Fruit fly (Drosophila melanogaster) whole organism, embryonic: ENCODE data around the gene Lgr1.

ENCODE experiments used
- Antp ChIP-seq: fragments of 200-800 bp; sonication (Bioruptor generic); optimal IDR thresholded peaks from 3 replicates; lab custom pipeline; 2016; ENCODE audit warnings: missing biosample characterization, missing genetic modification characterization
- Awh ChIP-seq: fragments of 200-800 bp; sonication (Bioruptor generic); IDR thresholded peaks from 2 replicates; pipeline ENCODE4, ENCODE4 v1.3.6; 2022; ENCODE audit warnings: missing biosample characterization, missing genetic modification characterization
- Bdp1 ChIP-seq: fragments of 200-800 bp; sonication (Bioruptor generic); optimal IDR thresholded peaks from 3 replicates; lab custom pipeline; 2016; ENCODE audit warnings: missing biosample characterization, missing genetic modification characterization
- BtbVII ChIP-seq: fragments of 200-800 bp; sonication (Bioruptor generic); optimal IDR thresholded peaks from 3 replicates; lab custom pipeline; 2017; ENCODE audit warnings: missing biosample characterization, mild to moderate bottlenecking, missing genetic modification characterization
- CG1024 ChIP-seq: fragments of 200-800 bp; sonication (Bioruptor generic); IDR thresholded peaks from 2 replicates; pipeline ENCODE4 v1.3.6; 2022; ENCODE audit warnings: missing biosample characterization, missing genetic modification characterization
- CG10462 ChIP-seq: fragments of 200-800 bp; sonication (Bioruptor generic); optimal IDR thresholded peaks from 2 replicates; lab custom pipeline; 2016; ENCODE audit warnings: missing biosample characterization, missing genetic modification characterization
- CG11696 ChIP-seq: fragments of 200-800 bp; sonication (Bioruptor generic); IDR thresholded peaks from 2 replicates; pipeline ENCODE4 v1.3.6; 2022; ENCODE audit warnings: missing biosample characterization, missing genetic modification characterization
- CG12104 ChIP-seq: fragments of 200-800 bp; sonication (Bioruptor generic); optimal IDR thresholded peaks from 3 replicates; lab custom pipeline; 2016; ENCODE audit warnings: missing biosample characterization, missing genetic modification characterization
- CG12769 ChIP-seq: fragments of 200-800 bp; sonication (Bioruptor generic); optimal IDR thresholded peaks from 2 replicates; lab custom pipeline; 2019; ENCODE audit warnings: missing biosample characterization, mild to moderate bottlenecking, missing genetic modification characterization, moderate library complexity
- CG12942 ChIP-seq: fragments of 200-800 bp; sonication (Bioruptor generic); optimal IDR thresholded peaks from 3 replicates; lab custom pipeline; 2016; ENCODE audit warnings: missing biosample characterization, missing genetic modification characterization
- CG13775 ChIP-seq: fragments of 200-800 bp; sonication (Bioruptor generic); optimal IDR thresholded peaks from 3 replicates; lab custom pipeline; 2017; ENCODE audit warnings: missing biosample characterization, mild to moderate bottlenecking, missing genetic modification characterization
- CG15073 ChIP-seq: fragments of 200-800 bp; sonication (Bioruptor generic); optimal IDR thresholded peaks from 2 replicates; lab custom pipeline; 2016; ENCODE audit warnings: missing biosample characterization, missing genetic modification characterization
- CG16779 ChIP-seq: fragments of 200-800 bp; sonication (Bioruptor generic); IDR thresholded peaks from 2 replicates; pipeline ENCODE4 v1.3.6; 2022; ENCODE audit warnings: missing biosample characterization, missing genetic modification characterization
- CG16813 ChIP-seq: fragments of 200-800 bp; sonication (Bioruptor generic); IDR thresholded peaks from 3 replicates; pipeline ENCODE4 v1.3.6; 2022; ENCODE audit warnings: missing biosample characterization, missing genetic modification characterization; ENCODE audit not compliant: partially characterized antibody
- CG16863 ChIP-seq: fragments of 200-800 bp; sonication (Bioruptor generic); optimal IDR thresholded peaks from 3 replicates; lab custom pipeline; 2016; ENCODE audit warnings: missing biosample characterization, missing genetic modification characterization
- CG2129 ChIP-seq: fragments of 200-800 bp; sonication (Bioruptor generic); IDR thresholded peaks from 2 replicates; pipeline ENCODE4 v1.3.6; 2022; ENCODE audit warnings: missing biosample characterization, missing genetic modification characterization; ENCODE audit not compliant: partially characterized antibody
- CG32532 ChIP-seq: fragments of 200-800 bp; sonication (Bioruptor generic); IDR thresholded peaks from 2 replicates; pipeline ENCODE4 v1.3.6; 2022; ENCODE audit warnings: missing biosample characterization, missing genetic modification characterization
- CG3407 ChIP-seq: fragments of 200-800 bp; sonication (Bioruptor generic); optimal IDR thresholded peaks from 2 replicates; lab custom pipeline; 2018; ENCODE audit warnings: missing biosample characterization, mild to moderate bottlenecking, missing genetic modification characterization
- CG6272 ChIP-seq: fragments of 200-800 bp; sonication (Bioruptor generic); IDR thresholded peaks from 2 replicates; pipeline ENCODE4 v1.3.6; 2022; ENCODE audit warnings: missing biosample characterization, missing genetic modification characterization
- CG8765 ChIP-seq: fragments of 200-800 bp; sonication (Bioruptor generic); IDR thresholded peaks from 2 replicates; pipeline ENCODE4 v1.3.6; 2022; ENCODE audit warnings: missing biosample characterization, missing genetic modification characterization
- CkIIα-i1 ChIP-seq: fragments of 200-800 bp; sonication (Bioruptor generic); IDR thresholded peaks from 2 replicates; pipeline ENCODE4 v1.3.6; 2022; ENCODE audit warnings: missing biosample characterization, missing genetic modification characterization
- Dek ChIP-seq: fragments of 200-800 bp; sonication (Bioruptor generic); optimal IDR thresholded peaks from 3 replicates; lab custom pipeline; 2019; ENCODE audit warnings: missing biosample characterization, mild to moderate bottlenecking, missing genetic modification characterization, moderate library complexity
- Dref ChIP-seq: fragments of 200-800 bp; sonication (Bioruptor generic); IDR thresholded peaks from 2 replicates; pipeline ENCODE4 v1.3.6; 2022; ENCODE audit warnings: missing biosample characterization, missing genetic modification characterization
- Elba2 ChIP-seq: fragments of 200-800 bp; sonication (Bioruptor generic); optimal IDR thresholded peaks from 3 replicates; lab custom pipeline; 2016; ENCODE audit warnings: missing biosample characterization, missing genetic modification characterization
- HHEX ChIP-seq: fragments of 200-800 bp; sonication (Bioruptor generic); optimal IDR thresholded peaks from 3 replicates; lab custom pipeline; 2017; ENCODE audit warnings: missing biosample characterization, mild to moderate bottlenecking, missing genetic modification characterization, missing genetic modification reagents
- NC2β ChIP-seq: fragments of 200-800 bp; sonication (Bioruptor generic); optimal IDR thresholded peaks from 2 replicates; lab custom pipeline; 2016; ENCODE audit warnings: missing biosample characterization, missing genetic modification characterization
- NFAT ChIP-seq: fragments of 200-800 bp; sonication (Bioruptor generic); IDR thresholded peaks from 2 replicates; pipeline ENCODE4 v1.3.6; 2022; ENCODE audit warnings: missing biosample characterization, missing genetic modification characterization
- Stat92E ChIP-seq, 3 experiments: fragments of >200 bp in 2 of 3; fragments of 200-800 bp in 1 of 3; sonication (Bioruptor generic) in 1 of 3; optimal IDR thresholded peaks; 2 replicates each; lab custom pipeline; 2017 to 2019; ENCODE audit warnings: missing biosample characterization in 3 of 3, missing genetic modification characterization in 3 of 3, mild to moderate bottlenecking in 1 of 3, moderate library complexity in 1 of 3
- aop ChIP-seq: fragments of 200-800 bp; sonication (Bioruptor generic); IDR thresholded peaks from 2 replicates; pipeline ENCODE4 v1.3.6; 2022; ENCODE audit warnings: missing biosample characterization, missing genetic modification characterization
- crol ChIP-seq: fragments of 200-800 bp; sonication (Bioruptor generic); IDR thresholded peaks from 2 replicates; pipeline ENCODE4 v1.3.6; 2022; ENCODE audit warnings: missing biosample characterization, missing genetic modification characterization
- dmrt99B ChIP-seq: fragments of 200-800 bp; sonication (Bioruptor generic); optimal IDR thresholded peaks from 2 replicates; lab custom pipeline; 2018; ENCODE audit warnings: missing biosample characterization, mild to moderate bottlenecking, missing genetic modification characterization, moderate library complexity
- esg ChIP-seq: fragments of 200-800 bp; sonication (Bioruptor generic); conservative IDR thresholded peaks from 2 replicates; pipeline ENCODE4 v1.3.6; 2022; ENCODE audit warnings: missing biosample characterization, missing genetic modification characterization
- gcm ChIP-seq: fragments of 200-800 bp; sonication (Bioruptor generic); optimal IDR thresholded peaks from 2 replicates; lab custom pipeline; 2019; ENCODE audit warnings: missing biosample characterization, mild to moderate bottlenecking, missing genetic modification characterization, moderate library complexity
- grau ChIP-seq: fragments of 200-800 bp; optimal IDR thresholded peaks from 3 replicates; lab custom pipeline; 2019; ENCODE audit warnings: missing biosample characterization, mild to moderate bottlenecking, missing genetic modification characterization, moderate library complexity
- hth ChIP-seq: fragments of >200 bp; optimal IDR thresholded peaks from 2 replicates; lab custom pipeline; 2017; ENCODE audit warnings: inconsistent platforms
- jumu ChIP-seq: fragments of 200-800 bp; sonication (Bioruptor generic); optimal IDR thresholded peaks from 3 replicates; lab custom pipeline; 2016; ENCODE audit warnings: missing biosample characterization, missing genetic modification characterization
- kay ChIP-seq: fragments of 200-800 bp; sonication (Bioruptor generic); optimal IDR thresholded peaks from 2 replicates; lab custom pipeline; 2016; ENCODE audit warnings: missing biosample characterization, missing genetic modification characterization
- lbe ChIP-seq: fragments of 200-800 bp; sonication (Bioruptor generic); optimal IDR thresholded peaks from 2 replicates; lab custom pipeline; 2016; ENCODE audit warnings: missing biosample characterization, mild to moderate bottlenecking, missing genetic modification characterization
- mirr ChIP-seq: fragments of 200-800 bp; sonication (Bioruptor generic); optimal IDR thresholded peaks from 3 replicates; lab custom pipeline; 2018; ENCODE audit warnings: missing biosample characterization, mild to moderate bottlenecking, missing genetic modification characterization
- onecut ChIP-seq: fragments of 200-800 bp; sonication (Bioruptor generic); IDR thresholded peaks from 2 replicates; pipeline ENCODE4 v1.3.6; 2022; ENCODE audit warnings: missing biosample characterization, missing genetic modification characterization
- p53 ChIP-seq: fragments of 200-800 bp; sonication (Bioruptor generic); optimal IDR thresholded peaks from 2 replicates; lab custom pipeline; 2016; ENCODE audit warnings: missing biosample characterization, missing genetic modification characterization
- pfk ChIP-seq: fragments of 200-800 bp; sonication (Bioruptor generic); optimal IDR thresholded peaks from 2 replicates; lab custom pipeline; 2018; ENCODE audit warnings: missing biosample characterization, mild to moderate bottlenecking, missing genetic modification characterization, moderate library complexity
- pnt ChIP-seq: fragments of 200-800 bp; sonication (Bioruptor generic); optimal IDR thresholded peaks from 3 replicates; lab custom pipeline; 2016; ENCODE audit warnings: missing biosample characterization, missing genetic modification characterization
- repo ChIP-seq: fragments of 200-800 bp; sonication (Bioruptor generic); optimal IDR thresholded peaks from 2 replicates; lab custom pipeline; 2016; ENCODE audit warnings: missing biosample characterization, missing genetic modification characterization
- salm ChIP-seq: fragments of 200-800 bp; sonication (Bioruptor generic); optimal IDR thresholded peaks from 2 replicates; lab custom pipeline; 2018; ENCODE audit warnings: missing biosample characterization, mild to moderate bottlenecking, missing genetic modification characterization

Gene Lgr1

DNA sequence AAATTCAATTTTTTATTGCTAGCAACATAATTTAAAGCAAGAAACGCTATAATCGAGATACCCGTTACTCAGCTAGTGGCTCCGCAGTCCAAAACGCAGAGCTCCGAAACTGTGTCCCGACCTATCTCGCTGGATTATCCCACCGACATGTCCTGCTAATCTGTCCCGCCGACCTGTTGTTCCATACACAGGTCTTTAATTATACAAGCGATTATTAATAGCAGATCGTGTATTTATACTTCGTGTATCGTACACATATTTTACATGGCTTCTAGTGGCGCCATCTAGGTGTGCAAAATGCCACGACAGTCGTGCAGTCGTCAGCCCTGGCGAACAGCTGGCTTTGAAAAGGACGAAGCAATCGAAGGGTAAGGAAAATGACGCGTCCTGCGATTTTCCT, 7.7 kb downstream of the Lgr1 start, which contains the start of gene CG14321 (continued):
- no peak for TF ChIP-seq Awh (GFP tag; lab: Robert Waterston, UW)
- TF ChIP-seq CG2129 (GFP tag; lab: Robert Waterston, UW) = no peak
- no peak for TF ChIP-seq NC2β (GFP tag; lab: Kevin White, UChicago)
- TF ChIP-seq CG32532 (GFP tag; lab: Robert Waterston, UW) = no peak
- TF ChIP-seq CG16779 (GFP tag; lab: Robert Waterston, UW) = no peak
- TF ChIP-seq kay = no peak
- TF ChIP-seq CG10462 (GFP tag; lab: Kevin White, UChicago) = no peak
- no peak for TF ChIP-seq onecut
- no peak for TF ChIP-seq CG3407 (GFP tag; lab: Kevin White, UChicago)
- TF ChIP-seq aop (GFP tag; lab: Robert Waterston, UW) = no peak
- TF ChIP-seq Dek = no peak
- no peak for TF ChIP-seq p53 (GFP tag; lab: Kevin White, UChicago)
- TF ChIP-seq CG11696 (GFP tag; lab: Robert Waterston, UW) = no peak
- TF ChIP-seq jumu = no peak
- no peak for TF ChIP-seq CG12942 (GFP tag; lab: Kevin White, UChicago)
- TF ChIP-seq lbe (GFP tag; lab: Kevin White, UChicago) = no peak
- TF ChIP-seq gcm = no peak
- no peak for TF ChIP-seq pnt (GFP tag; lab: Kevin White, UChicago)
- TF ChIP-seq Dref (GFP tag; lab: Robert Waterston, UW) = no peak
- no peak for TF ChIP-seq grau (tag; lab: Kevin White, UChicago)
- no peak for TF ChIP-seq BtbVII (GFP tag; lab: Kevin White, UChicago)
- no peak for TF ChIP-seq esg (GFP tag; lab: Robert Waterston, UW)
- no peak for TF ChIP-seq pfk
- no peak for TF ChIP-seq CG6272 (GFP tag; lab: Robert Waterston, UW)
- no peak for TF ChIP-seq mirr
- peak; percentile 64 for TF ChIP-seq CG16813 (GFP tag; lab: Robert Waterston, UW)
- no peak for TF ChIP-seq Elba2 (GFP tag; lab: Kevin White, UChicago)
- no peak for TF ChIP-seq CG13775 (GFP tag; lab: Kevin White, UChicago)
- TF ChIP-seq Antp = no peak
- TF ChIP-seq HHEX (GFP tag; lab: Kevin White, UChicago) = no peak
- TF ChIP-seq CG1024 = no peak
- no peak for TF ChIP-seq hth
- no peak for TF ChIP-seq CG16863 (GFP tag; lab: Kevin White, UChicago)
- no peak for TF ChIP-seq repo
- no peak for TF ChIP-seq crol (GFP tag; lab: Robert Waterston, UW)
- no peak for TF ChIP-seq NFAT
- TF ChIP-seq salm (tag; lab: Kevin White, UChicago) = no peak
- no peak for TF ChIP-seq dmrt99B (tag; lab: Kevin White, UChicago)
- no peak for TF ChIP-seq CG8765 (GFP tag; lab: Robert Waterston, UW)
- no peak for TF ChIP-seq CG12104 (GFP tag; lab: Kevin White, UChicago)
- no peak for TF ChIP-seq CkIIα-i1
- no peak for TF ChIP-seq CG12769 (tag; lab: Kevin White, UChicago)
- TF ChIP-seq Stat92E (GFP tag; optimal IDR thresholded peaks at IDR 0.05; lab: Kevin White, UChicago) = no peak
- no peak for TF ChIP-seq Bdp1 (GFP tag; lab: Kevin White, UChicago)
- TF ChIP-seq CG15073 = no peak
